Worm (Caenorhabditis elegans): ENCODE data around the gene C25G4.8.

- TF ChIP-seq nhr-11 (tag; optimal IDR thresholded peaks at IDR 0.05) (no peak), unc-62 (GFP tag; optimal IDR thresholded peaks at IDR 0.05) (no peak), mml-1 (tag; optimal IDR thresholded peaks at IDR 0.05) (no peak), ceh-82 (tag; optimal IDR thresholded peaks at IDR 0.05) (no peak), snpc-4 (tag; optimal IDR thresholded peaks at IDR 0.05) (no peak), ztf-11 (tag; optimal IDR thresholded peaks at IDR 0.05) (no peak), mdl-1 (tag; optimal IDR thresholded peaks at IDR 0.05) (no peak), elt-1 (tag; optimal IDR thresholded peaks at IDR 0.05) (no peak)
Measured at ce11 chrIV:12414601-12415000, 48.7 kb downstream of the C25G4.8 start.

All from whole organism, L3 larva.